3 worm cellular contexts compared by ENCODE assay signal in the genomic region with DNA sequence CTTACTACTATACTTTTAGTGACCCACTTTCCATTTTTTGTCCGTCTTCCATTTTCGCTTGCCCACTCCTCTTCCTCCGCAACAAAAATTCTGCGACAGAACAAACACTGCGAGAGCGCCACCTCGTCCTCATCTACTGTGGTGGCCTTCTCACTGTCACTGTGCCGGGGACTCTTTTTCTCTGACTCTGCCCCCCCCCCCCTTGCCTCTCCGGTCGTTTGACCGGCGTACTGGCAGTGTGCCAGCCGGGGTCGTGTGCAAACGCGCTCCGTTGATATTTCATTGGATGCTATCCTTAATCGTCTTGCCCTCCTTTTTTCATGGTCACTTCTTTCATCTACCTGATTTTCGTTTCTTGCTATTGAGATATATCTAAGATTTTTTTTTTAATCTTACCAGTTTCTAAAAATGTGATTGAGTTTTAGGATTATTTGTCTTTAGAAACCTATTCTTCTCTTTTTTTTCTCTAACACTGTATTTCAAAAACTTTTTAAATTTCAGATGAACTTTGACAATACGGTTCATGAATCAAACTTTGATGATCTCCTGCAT.
TF ChIP-seq lines count a peak whose summit lies in the region.

Gene atf-6 (plus strand): TSS at position 502 of the 552 bp plus-strand sequence.

TF ChIP-seq in whole organism, L1 larva, 84 proteins besides CTCF, POLR2A, EP300 and RAD21 (continued from another document and continues in another):
- TF ChIP-seq dpl-1 (GFP tag; optimal IDR thresholded peaks at IDR 0.05; lab: Kevin White, UChicago), result peak; percentile 42 to 49 (median 48)
- TF ChIP-seq mep-1 (tag; optimal IDR thresholded peaks at IDR 0.05; lab: Kevin White, UChicago), result peak; percentile 81
- peak; percentile 67 to 76 for TF ChIP-seq lin-35 (GFP tag; optimal IDR thresholded peaks at IDR 0.05; lab: Kevin White, UChicago)
- TF ChIP-seq nhr-77 (tag; optimal IDR thresholded peaks at IDR 0.05; lab: Kevin White, UChicago), result peak; percentile 71
- peak; percentile 59 for TF ChIP-seq ceh-8 (GFP tag; optimal IDR thresholded peaks at IDR 0.05; lab: Kevin White, UChicago)
- TF ChIP-seq nhr-90 (tag; optimal IDR thresholded peaks at IDR 0.05; lab: Kevin White, UChicago; ENCODE audit: poor library complexity), result peak; percentile 87
- peak in 1 of 2 experiments; percentile 74 for TF ChIP-seq ztf-11 (tag; optimal IDR thresholded peaks at IDR 0.05; lab: Kevin White, UChicago)
- TF ChIP-seq grh-1 (GFP tag; IDR thresholded peaks at IDR 0.05; lab: Robert Waterston, UW), result peak; percentile 76
- TF ChIP-seq nhr-76 (tag; optimal IDR thresholded peaks at IDR 0.05; lab: Kevin White, UChicago), result no peak
- no peak for TF ChIP-seq zip-4 (GFP tag; optimal IDR thresholded peaks at IDR 0.05; lab: Kevin White, UChicago)
- peak; percentile 44 for TF ChIP-seq lin-39 (tag; optimal IDR thresholded peaks at IDR 0.05; lab: Kevin White, UChicago)
- no peak for TF ChIP-seq ets-5 (GFP tag; IDR thresholded peaks at IDR 0.05; lab: Robert Waterston, UW)
- peak in 1 of 2 experiments; percentile 64 for TF ChIP-seq egl-27 (tag; optimal IDR thresholded peaks at IDR 0.05; lab: Kevin White, UChicago)
- TF ChIP-seq hpl-2 (GFP tag; optimal IDR thresholded peaks at IDR 0.05; lab: Kevin White, UChicago), result peak; percentile 69
- TF ChIP-seq rnt-1 (tag; optimal IDR thresholded peaks at IDR 0.05; lab: Kevin White, UChicago), result peak; percentile 79
- TF ChIP-seq ces-1 (GFP tag; optimal IDR thresholded peaks at IDR 0.05; lab: Kevin White, UChicago), result no peak
- peak; percentile 84 for TF ChIP-seq blmp-1 (tag; optimal IDR thresholded peaks at IDR 0.05; lab: Kevin White, UChicago)
- peak; percentile 81 for TF ChIP-seq tbx-2 (tag; optimal IDR thresholded peaks at IDR 0.05; lab: Kevin White, UChicago)
- peak; percentile 87 for TF ChIP-seq C16A3.4 (tag; optimal IDR thresholded peaks at IDR 0.05; lab: Kevin White, UChicago)
- peak; percentile 54 for TF ChIP-seq vab-15 (tag; optimal IDR thresholded peaks at IDR 0.05; lab: Kevin White, UChicago)
- TF ChIP-seq nhr-85 (tag; lab: Kevin White, UChicago), result peak; percentile 97
- peak in 1 of 2 experiments; percentile 73 for TF ChIP-seq mdl-1 (tag; optimal IDR thresholded peaks at IDR 0.05; lab: Kevin White, UChicago)
- peak; percentile 67 for TF ChIP-seq elt-2 (tag; optimal IDR thresholded peaks at IDR 0.05; lab: Kevin White, UChicago)
- TF ChIP-seq lin-14 (GFP tag; optimal IDR thresholded peaks at IDR 0.05; lab: Kevin White, UChicago), result peak; percentile 97
- TF ChIP-seq lsy-2 (tag; optimal IDR thresholded peaks at IDR 0.05; lab: Kevin White, UChicago), result peak; percentile 75 to 76
- TF ChIP-seq ama-1 (optimal IDR thresholded peaks at IDR 0.05; lab: Kevin White, UChicago), result no peak
- TF ChIP-seq nhr-19 (GFP tag; conservative IDR thresholded peaks at IDR 0.05; lab: Robert Waterston, UW), result peak; percentile 87
- TF ChIP-seq aha-1 (tag; optimal IDR thresholded peaks at IDR 0.05; lab: Kevin White, UChicago), result no peak
- TF ChIP-seq xbp-1 (tag; optimal IDR thresholded peaks at IDR 0.05; lab: Kevin White, UChicago), result peak; percentile 82
- TF ChIP-seq fkh-10 (GFP tag; optimal IDR thresholded peaks at IDR 0.05; lab: Kevin White, UChicago), result peak; percentile 73
- TF ChIP-seq fos-1 (tag; optimal IDR thresholded peaks at IDR 0.05; lab: Kevin White, UChicago), result no peak
- no peak for TF ChIP-seq unc-62 (GFP tag; optimal IDR thresholded peaks at IDR 0.05; lab: Kevin White, UChicago)
- TF ChIP-seq lir-3 (tag; optimal IDR thresholded peaks at IDR 0.05; lab: Kevin White, UChicago; ENCODE audit: poor library complexity), result peak; percentile 43
- peak; percentile 90 for TF ChIP-seq snu-23 (GFP tag; optimal IDR thresholded peaks at IDR 0.05; lab: Kevin White, UChicago)
- peak; percentile 93 for TF ChIP-seq nhr-20 (tag; optimal IDR thresholded peaks at IDR 0.05; lab: Kevin White, UChicago)
- peak; percentile 92 for TF ChIP-seq swsn-7 (tag; optimal IDR thresholded peaks at IDR 0.05; lab: Kevin White, UChicago)
- TF ChIP-seq elt-3 (tag; optimal IDR thresholded peaks at IDR 0.05; lab: Kevin White, UChicago), result peak in 3 of 6 experiments; percentile 38 to 65 (median 49)
- TF ChIP-seq efl-1 (optimal IDR thresholded peaks at IDR 0.05; lab: Kevin White, UChicago), result peak; percentile 55 to 57
- peak; percentile 33 to 94 for TF ChIP-seq efl-1 (GFP tag; optimal IDR thresholded peaks at IDR 0.05 in 1 of 2; lab: Kevin White, UChicago)
- TF ChIP-seq pag-3 (tag; optimal IDR thresholded peaks at IDR 0.05; lab: Kevin White, UChicago; ENCODE audit: borderline replicate concordance, insufficient read depth), result no peak

TF ChIP-seq in whole organism, L3 larva, 47 proteins besides CTCF, POLR2A, EP300 and RAD21 (continued from another document):
- TF ChIP-seq nfya-1 (tag; optimal IDR thresholded peaks at IDR 0.05; lab: Kevin White, UChicago; ENCODE audit: insufficient read depth), result peak; percentile 84
- TF ChIP-seq nhr-43 (tag; optimal IDR thresholded peaks at IDR 0.05; lab: Kevin White, UChicago; ENCODE audit: poor library complexity, severe bottlenecking), result peak; percentile 65
- peak; percentile 51 for TF ChIP-seq unc-62 (GFP tag; optimal IDR thresholded peaks at IDR 0.05; lab: Kevin White, UChicago)
- TF ChIP-seq snpc-4 (tag; optimal IDR thresholded peaks at IDR 0.05; lab: Kevin White, UChicago), result peak; percentile 43
- TF ChIP-seq R02D3.7 (tag; optimal IDR thresholded peaks at IDR 0.05; lab: Kevin White, UChicago), result peak; percentile 15
- peak; percentile 60 for TF ChIP-seq elt-1 (tag; optimal IDR thresholded peaks at IDR 0.05; lab: Kevin White, UChicago)
- TF ChIP-seq mdl-1 (tag; optimal IDR thresholded peaks at IDR 0.05; lab: Kevin White, UChicago), result no peak
- TF ChIP-seq ceh-82 (tag; optimal IDR thresholded peaks at IDR 0.05; lab: Kevin White, UChicago), result no peak
TF ChIP-seq in whole organism, L3 larva: peak in this region for 19.

TF ChIP-seq in whole organism, young adult, 124 proteins besides CTCF, POLR2A, EP300 and RAD21 (continued from another document and continues in another):
- peak; percentile 45 for TF ChIP-seq atf-7 (tag; optimal IDR thresholded peaks at IDR 0.05; lab: Kevin White, UChicago)
- TF ChIP-seq C06A6.2 (GFP tag; conservative IDR thresholded peaks at IDR 0.05; lab: Robert Waterston, UW), result peak; percentile 57; the same call in 1 of the 2 replicates
- peak; percentile 39 for TF ChIP-seq nhr-90 (tag; optimal IDR thresholded peaks at IDR 0.05; lab: Kevin White, UChicago)
- TF ChIP-seq Y56A3A.18 (GFP tag; IDR thresholded peaks at IDR 0.05; lab: Robert Waterston, UW), result no peak
- TF ChIP-seq ztf-22 (GFP tag; optimal IDR thresholded peaks at IDR 0.05; lab: Kevin White, UChicago), result no peak
- TF ChIP-seq rec-8 (tag; optimal IDR thresholded peaks at IDR 0.05; lab: Kevin White, UChicago), result no peak
- TF ChIP-seq nhr-80 (tag; optimal IDR thresholded peaks at IDR 0.05; lab: Kevin White, UChicago), result peak; percentile 97
- no peak for TF ChIP-seq hsf-1 (GFP tag; IDR thresholded peaks at IDR 0.05; lab: Robert Waterston, UW)
- TF ChIP-seq pha-4 (tag; optimal IDR thresholded peaks at IDR 0.05; lab: Kevin White, UChicago), result no peak
- TF ChIP-seq attf-3 (GFP tag; conservative IDR thresholded peaks at IDR 0.05; lab: Robert Waterston, UW), result no peak
- no peak for TF ChIP-seq snpc-3.4 (tag; optimal IDR thresholded peaks at IDR 0.05; lab: Kevin White, UChicago)
- peak; percentile 37 for TF ChIP-seq F23B12.7 (tag; optimal IDR thresholded peaks at IDR 0.05; lab: Kevin White, UChicago; ENCODE audit: insufficient read depth)
- TF ChIP-seq F10E7.11 (tag; optimal IDR thresholded peaks at IDR 0.05; lab: Kevin White, UChicago), result no peak
- TF ChIP-seq ceh-40 (GFP tag; IDR thresholded peaks at IDR 0.05; lab: Robert Waterston, UW), result no peak
- peak; percentile 55 for TF ChIP-seq madf-10 (tag; optimal IDR thresholded peaks at IDR 0.05; lab: Kevin White, UChicago)
- TF ChIP-seq B0019.2 (GFP tag; conservative IDR thresholded peaks at IDR 0.05; lab: Robert Waterston, UW), result no peak
- no peak for TF ChIP-seq Y95B8A.8 (GFP tag; IDR thresholded peaks at IDR 0.05; lab: Robert Waterston, UW)
- no peak for TF ChIP-seq unc-62 (GFP tag; optimal IDR thresholded peaks at IDR 0.05; lab: Kevin White, UChicago)
- no peak for TF ChIP-seq him-1 (tag; optimal IDR thresholded peaks at IDR 0.05; lab: Kevin White, UChicago)
- TF ChIP-seq lin-54 (GFP tag; optimal IDR thresholded peaks at IDR 0.05; lab: Kevin White, UChicago), result no peak
- TF ChIP-seq akir-1 (GFP tag; optimal IDR thresholded peaks at IDR 0.05; lab: Kevin White, UChicago), result no peak
- no peak for TF ChIP-seq sptf-2 (GFP tag; optimal IDR thresholded peaks at IDR 0.05; lab: Kevin White, UChicago)
- TF ChIP-seq efl-1 (GFP tag; optimal IDR thresholded peaks at IDR 0.05; lab: Kevin White, UChicago), result no peak
- TF ChIP-seq egl-18 (GFP tag; IDR thresholded peaks at IDR 0.05; lab: Robert Waterston, UW), result no peak
- TF ChIP-seq nhr-27 (tag; optimal IDR thresholded peaks at IDR 0.05; lab: Kevin White, UChicago), result peak; percentile 3
- no peak for TF ChIP-seq aptf-2 (GFP tag; conservative IDR thresholded peaks at IDR 0.05; lab: Robert Waterston, UW)
- no peak for TF ChIP-seq lsl-1 (GFP tag; optimal IDR thresholded peaks at IDR 0.05; lab: Kevin White, UChicago)
- peak; percentile 98 for TF ChIP-seq egrh-3 (GFP tag; IDR thresholded peaks at IDR 0.05; lab: Robert Waterston, UW)
- peak; percentile 64 for TF ChIP-seq ztf-18 (tag; optimal IDR thresholded peaks at IDR 0.05; lab: Kevin White, UChicago)
- no peak for TF ChIP-seq ceh-79 (tag; optimal IDR thresholded peaks at IDR 0.05; lab: Kevin White, UChicago)
- no peak for TF ChIP-seq F33H1.4 (GFP tag; IDR thresholded peaks at IDR 0.05; lab: Robert Waterston, UW)
- no peak for TF ChIP-seq C17E4.6 (GFP tag; IDR thresholded peaks at IDR 0.05; lab: Robert Waterston, UW)
- peak; percentile 59; the same call in 1 of the 2 replicates for TF ChIP-seq B0336.3 (GFP tag; IDR thresholded peaks at IDR 0.05; lab: Robert Waterston, UW)
- TF ChIP-seq die-1 (tag; optimal IDR thresholded peaks at IDR 0.05; lab: Kevin White, UChicago), result no peak
- TF ChIP-seq ztf-25 (GFP tag; IDR thresholded peaks at IDR 0.05; lab: Robert Waterston, UW), result 0 out of 2 replicates have a peak, but pooled peaks have one; percentile 44
- TF ChIP-seq F57C9.4 (tag; optimal IDR thresholded peaks at IDR 0.05; lab: Kevin White, UChicago), result no peak
- no peak for TF ChIP-seq lin-35 (GFP tag; optimal IDR thresholded peaks at IDR 0.05; lab: Kevin White, UChicago)
- TF ChIP-seq ceh-58 (GFP tag; IDR thresholded peaks at IDR 0.05; lab: Robert Waterston, UW), result no peak
- no peak for TF ChIP-seq bed-1 (GFP tag; IDR thresholded peaks at IDR 0.05; lab: Robert Waterston, UW)
- no peak for TF ChIP-seq nhr-120 (GFP tag; IDR thresholded peaks at IDR 0.05; lab: Robert Waterston, UW)
- no peak for TF ChIP-seq unc-130 (GFP tag; optimal IDR thresholded peaks at IDR 0.05; lab: Kevin White, UChicago)
- no peak for TF ChIP-seq B0035.1 (tag; optimal IDR thresholded peaks at IDR 0.05; lab: Kevin White, UChicago)
- TF ChIP-seq hmg-20 (GFP tag; IDR thresholded peaks at IDR 0.05; lab: Robert Waterston, UW), result no peak
- peak; percentile 2 for TF ChIP-seq F22D6.2 (tag; optimal IDR thresholded peaks at IDR 0.05; lab: Kevin White, UChicago)
- no peak for TF ChIP-seq T07F8.4 (tag; optimal IDR thresholded peaks at IDR 0.05; lab: Kevin White, UChicago)
- TF ChIP-seq snpc-1.3 (tag; optimal IDR thresholded peaks at IDR 0.05; lab: Kevin White, UChicago; ENCODE audit: insufficient read depth), result no peak
- no peak for TF ChIP-seq mes-4 (tag; optimal IDR thresholded peaks at IDR 0.05; lab: Kevin White, UChicago)
- TF ChIP-seq tbx-9 (tag; optimal IDR thresholded peaks at IDR 0.05; lab: Kevin White, UChicago; ENCODE audit: borderline replicate concordance), result no peak
- no peak for TF ChIP-seq Y67H2A.10 (GFP tag; conservative IDR thresholded peaks at IDR 0.05; lab: Robert Waterston, UW)
- no peak for TF ChIP-seq madf-3 (GFP tag; IDR thresholded peaks at IDR 0.05; lab: Robert Waterston, UW)
- no peak for TF ChIP-seq somi-1 (GFP tag; optimal IDR thresholded peaks at IDR 0.05; lab: Kevin White, UChicago)
- TF ChIP-seq Y53F4B.3 (GFP tag; IDR thresholded peaks at IDR 0.05; lab: Robert Waterston, UW), result no peak
- no peak for TF ChIP-seq ceh-100 (GFP tag; IDR thresholded peaks at IDR 0.05; lab: Robert Waterston, UW)
- no peak for TF ChIP-seq attf-6 (GFP tag; IDR thresholded peaks at IDR 0.05; lab: Robert Waterston, UW)
- TF ChIP-seq Y79H2A.3 (GFP tag; conservative IDR thresholded peaks at IDR 0.05; lab: Robert Waterston, UW), result no peak
- no peak for TF ChIP-seq dpff-1 (tag; optimal IDR thresholded peaks at IDR 0.05; lab: Kevin White, UChicago)
- TF ChIP-seq F55B11.4 (tag; optimal IDR thresholded peaks at IDR 0.05; lab: Kevin White, UChicago; ENCODE audit: borderline replicate concordance, insufficient read depth), result no peak
- TF ChIP-seq sea-2 (GFP tag; IDR thresholded peaks at IDR 0.05; lab: Robert Waterston, UW), result no peak
- TF ChIP-seq madf-6 (GFP tag; IDR thresholded peaks at IDR 0.05; lab: Robert Waterston, UW), result no peak
- no peak for TF ChIP-seq hrde-1 (tag; optimal IDR thresholded peaks at IDR 0.05; lab: Kevin White, UChicago; ENCODE audit: borderline replicate concordance)
- TF ChIP-seq madf-8 (GFP tag; conservative IDR thresholded peaks at IDR 0.05; lab: Robert Waterston, UW), result no peak
- TF ChIP-seq hmg-1.2 (GFP tag; IDR thresholded peaks at IDR 0.05; lab: Robert Waterston, UW), result peak; percentile 56; the same call in 1 of the 2 replicates
- no peak for TF ChIP-seq nfya-2 (GFP tag; IDR thresholded peaks at IDR 0.05; lab: Robert Waterston, UW)
- no peak for TF ChIP-seq dpl-1 (GFP tag; optimal IDR thresholded peaks at IDR 0.05; lab: Kevin White, UChicago)
- TF ChIP-seq ccch-3 (GFP tag; optimal IDR thresholded peaks at IDR 0.05; lab: Kevin White, UChicago), result no peak
- no peak for TF ChIP-seq ztf-3 (GFP tag; optimal IDR thresholded peaks at IDR 0.05; lab: Kevin White, UChicago)
- peak; percentile 58; the same call in 1 of the 2 replicates for TF ChIP-seq ztf-6 (GFP tag; IDR thresholded peaks at IDR 0.05; lab: Robert Waterston, UW)
- peak; percentile 71 for TF ChIP-seq K11D2.4 (GFP tag; IDR thresholded peaks at IDR 0.05; lab: Robert Waterston, UW)
- no peak for TF ChIP-seq ceh-91 (GFP tag; IDR thresholded peaks at IDR 0.05; lab: Robert Waterston, UW)
- TF ChIP-seq K12H6.12 (tag; optimal IDR thresholded peaks at IDR 0.05; lab: Kevin White, UChicago), result peak; percentile 96
- no peak for TF ChIP-seq lag-1 (GFP tag; IDR thresholded peaks at IDR 0.05; lab: Robert Waterston, UW)
- no peak for TF ChIP-seq nfya-1 (tag; optimal IDR thresholded peaks at IDR 0.05; lab: Kevin White, UChicago; ENCODE audit: borderline replicate concordance, insufficient read depth)
- TF ChIP-seq cebp-2 (GFP tag; IDR thresholded peaks at IDR 0.05; lab: Robert Waterston, UW), result no peak
- no peak for TF ChIP-seq zim-3 (tag; optimal IDR thresholded peaks at IDR 0.05; lab: Kevin White, UChicago)
- no peak for TF ChIP-seq snpc-4 (GFP tag; optimal IDR thresholded peaks at IDR 0.05; lab: Kevin White, UChicago)
- peak in 1 of 4 experiments; percentile 27 for TF ChIP-seq snpc-4 (tag; optimal IDR thresholded peaks at IDR 0.05; lab: Kevin White, UChicago)
- no peak; the same call in 1 of the 2 replicates for TF ChIP-seq pbrm-1 (GFP tag; IDR thresholded peaks at IDR 0.05; lab: Robert Waterston, UW)
- no peak for TF ChIP-seq rpc-1 (optimal IDR thresholded peaks at IDR 0.05; lab: Kevin White, UChicago)
- no peak for TF ChIP-seq rpc-1 (tag; optimal IDR thresholded peaks at IDR 0.05; lab: Kevin White, UChicago)
- TF ChIP-seq tlf-1 (GFP tag; optimal IDR thresholded peaks at IDR 0.05; lab: Kevin White, UChicago), result no peak
- TF ChIP-seq D2030.7 (GFP tag; IDR thresholded peaks at IDR 0.05; lab: Robert Waterston, UW), result no peak
- 0 out of 2 replicates have a peak, but pooled peaks have one; percentile 28 for TF ChIP-seq ekl-4 (GFP tag; IDR thresholded peaks at IDR 0.05; lab: Robert Waterston, UW)
